Worm (Caenorhabditis elegans): ENCODE results near the gene T22F7.1.

- TF ChIP-seq egl-18 (GFP tag; IDR thresholded peaks at IDR 0.05) (no peak), ztf-22 (GFP tag; optimal IDR thresholded peaks at IDR 0.05) (no peak), bed-2 (GFP tag; IDR thresholded peaks at IDR 0.05) (no peak), F37B4.10 (GFP tag; IDR thresholded peaks at IDR 0.05) (no peak), F57C9.4 (tag; optimal IDR thresholded peaks at IDR 0.05) (no peak), lin-54 (GFP tag; optimal IDR thresholded peaks at IDR 0.05) (no peak), ztf-3 (GFP tag; optimal IDR thresholded peaks at IDR 0.05) (no peak), pha-4 (tag; optimal IDR thresholded peaks at IDR 0.05) (no peak), lin-35 (GFP tag; optimal IDR thresholded peaks at IDR 0.05) (no peak), B0035.1 (tag; optimal IDR thresholded peaks at IDR 0.05) (no peak), snpc-4 (GFP tag; optimal IDR thresholded peaks at IDR 0.05) (no peak), snpc-4 (tag; optimal IDR thresholded peaks at IDR 0.05) (no peak), lin-40 (tag; optimal IDR thresholded peaks at IDR 0.05) (no peak)
These were observed 35.6 kb downstream of the T22F7.1 start, which contains the start of gene gtf-2H5 for ce11 chrIII:577467-577866.

Data from whole organism, young adult.